Worm (Caenorhabditis elegans): Measurements from ENCODE around the gene F29B9.5.

Gene F29B9.5

ce11 chrIV:4611740-4612139 lies 40.5 kb upstream of the F29B9.5 start:
- TF ChIP-seq mep-1 (tag; optimal IDR thresholded peaks at IDR 0.05) (no peak), nhr-41 (GFP tag; IDR thresholded peaks at IDR 0.05) (no peak), mxl-3 (GFP tag; optimal IDR thresholded peaks at IDR 0.05) (no peak), rbr-2 (tag; optimal IDR thresholded peaks at IDR 0.05) (no peak), skn-1 (tag; optimal IDR thresholded peaks at IDR 0.05) (no peak), lim-7 (GFP tag; IDR thresholded peaks at IDR 0.05) (0 out of 2 replicates have a peak, but pooled peaks have one; percentile 27), aha-1 (tag) (peak; percentile 38)

- TF ChIP-seq mdt-29 (GFP tag; IDR thresholded peaks at IDR 0.05) = no peak
- no peak for TF ChIP-seq zip-11 (GFP tag; IDR thresholded peaks at IDR 0.05)
- no peak for TF ChIP-seq madf-9 (GFP tag; conservative IDR thresholded peaks at IDR 0.05)
- TF ChIP-seq unc-62 (GFP tag; optimal IDR thresholded peaks at IDR 0.05 in 1 of 2) = peak in 1 of 2 experiments; percentile 77
- TF ChIP-seq unc-62 (tag; optimal IDR thresholded peaks at IDR 0.05) = no peak
- TF ChIP-seq saeg-2 (GFP tag; IDR thresholded peaks at IDR 0.05) = peak; percentile 35; the same call in 1 of the 2 replicates
- TF ChIP-seq aha-1 (tag) = peak; percentile 88
Observed at ce11 chrIV:4612597-4612996, 39.6 kb upstream of the F29B9.5 start.

- TF ChIP-seq php-3 (GFP tag; IDR thresholded peaks at IDR 0.05) = no peak
- no peak for TF ChIP-seq egl-43 (GFP tag; IDR thresholded peaks at IDR 0.05)
- TF ChIP-seq lin-29 (GFP tag; IDR thresholded peaks at IDR 0.05) = no peak
- TF ChIP-seq dmd-8 (GFP tag; IDR thresholded peaks at IDR 0.05) = no peak
- TF ChIP-seq ZK337.2 (GFP tag; IDR thresholded peaks at IDR 0.05) = no peak
- TF ChIP-seq nhr-11 (tag; optimal IDR thresholded peaks at IDR 0.05) = peak; percentile 25
- TF ChIP-seq dmd-9 (GFP tag; IDR thresholded peaks at IDR 0.05) = 0 out of 2 replicates have a peak, but pooled peaks have one; percentile 37
- TF ChIP-seq aha-1 (tag) = peak; percentile 44
Observed at ce11 chrIV:4613516-4613915, 38.7 kb upstream of the F29B9.5 start.

- peak; percentile 16 for TF ChIP-seq aha-1 (tag)
- peak; percentile 88 for TF ChIP-seq set-16 (GFP tag; IDR thresholded peaks at IDR 0.05)
- TF ChIP-seq Y5F2A.4 (GFP tag; optimal IDR thresholded peaks at IDR 0.05) = no peak
- TF ChIP-seq fos-1 (tag; optimal IDR thresholded peaks at IDR 0.05) = no peak
- TF ChIP-seq lin-39 (tag; optimal IDR thresholded peaks at IDR 0.05) = no peak
- TF ChIP-seq lsy-2 (tag; optimal IDR thresholded peaks at IDR 0.05) = no peak
Observed at ce11 chrIV:4623852-4624251, 28.4 kb upstream of the F29B9.5 start.

- TF ChIP-seq T20F7.1 (GFP tag; optimal IDR thresholded peaks at IDR 0.05) (no peak), ztf-11 (tag; optimal IDR thresholded peaks at IDR 0.05) (no peak), nhr-11 (tag; optimal IDR thresholded peaks at IDR 0.05) (no peak), hlh-11 (tag; optimal IDR thresholded peaks at IDR 0.05) (no peak), F44E2.7 (GFP tag; IDR thresholded peaks at IDR 0.05) (no peak), Y5F2A.4 (GFP tag; optimal IDR thresholded peaks at IDR 0.05) (no peak), nhr-25 (tag; optimal IDR thresholded peaks at IDR 0.05; ENCODE audit: borderline replicate concordance, insufficient read depth) (no peak), F10B5.3 (tag; optimal IDR thresholded peaks at IDR 0.05) (no peak), F49E8.2 (tag; optimal IDR thresholded peaks at IDR 0.05; ENCODE audit: borderline replicate concordance) (no peak)
Observed at ce11 chrIV:4633393-4633792, 18.8 kb upstream of the F29B9.5 start, which contains the start of gene R105.1. R105.1 (plus strand) TSS chrIV:4633693.

- TF ChIP-seq snpc-1.2 (GFP tag; IDR thresholded peaks at IDR 0.05) = no peak
Observed at ce11 chrIV:4636001-4636400, 16.2 kb upstream of the F29B9.5 start, which contains the start of gene R105.5. R105.5 (plus strand) TSS chrIV:4636301.
